Worm (Caenorhabditis elegans): Measurements from ENCODE around the gene W03H9.1.

Gene W03H9.1

ce11 chrII:14138849-14139419 lies 11.0 kb downstream of the W03H9.1 start:
- no peak for TF ChIP-seq efl-1 (optimal IDR thresholded peaks at IDR 0.05)
- peak in 1 of 2 experiments; percentile 4 for TF ChIP-seq efl-1 (GFP tag; optimal IDR thresholded peaks at IDR 0.05 in 1 of 2)
- no peak for TF ChIP-seq skn-1 (tag; optimal IDR thresholded peaks at IDR 0.05)

- no peak for TF ChIP-seq alr-1 (tag; optimal IDR thresholded peaks at IDR 0.05; ENCODE audit: borderline replicate concordance)
- TF ChIP-seq irx-1 (tag; optimal IDR thresholded peaks at IDR 0.05), result no peak
- TF ChIP-seq unc-86 (tag; optimal IDR thresholded peaks at IDR 0.05), result no peak
- no peak for TF ChIP-seq fkh-4 (tag; optimal IDR thresholded peaks at IDR 0.05; ENCODE audit: borderline replicate concordance)
- TF ChIP-seq egl-27 (tag; optimal IDR thresholded peaks at IDR 0.05), result no peak
- no peak for TF ChIP-seq mep-1 (tag; optimal IDR thresholded peaks at IDR 0.05)
- no peak for TF ChIP-seq aha-1 (tag; optimal IDR thresholded peaks at IDR 0.05)
- no peak for TF ChIP-seq ztf-11 (tag; optimal IDR thresholded peaks at IDR 0.05)
- no peak for TF ChIP-seq nhr-12 (tag; optimal IDR thresholded peaks at IDR 0.05)
- no peak for TF ChIP-seq aly-2 (tag; optimal IDR thresholded peaks at IDR 0.05)
- no peak for TF ChIP-seq vab-15 (tag; optimal IDR thresholded peaks at IDR 0.05)
- TF ChIP-seq hpl-2 (GFP tag; optimal IDR thresholded peaks at IDR 0.05), result no peak
- TF ChIP-seq sox-4 (tag; optimal IDR thresholded peaks at IDR 0.05), result no peak
- TF ChIP-seq C16A3.4 (tag; optimal IDR thresholded peaks at IDR 0.05), result no peak
- no peak for TF ChIP-seq snpc-4 (tag; optimal IDR thresholded peaks at IDR 0.05)
- no peak for TF ChIP-seq nhr-84 (tag; optimal IDR thresholded peaks at IDR 0.05)
- TF ChIP-seq lin-35 (GFP tag; optimal IDR thresholded peaks at IDR 0.05), result no peak
Measured at ce11 chrII:14137538-14137937, 12.4 kb downstream of the W03H9.1 start, which contains the start of gene K09E4.1. TSS of gene K09E4.1 (plus strand) at chrII:14137838.

DNA sequence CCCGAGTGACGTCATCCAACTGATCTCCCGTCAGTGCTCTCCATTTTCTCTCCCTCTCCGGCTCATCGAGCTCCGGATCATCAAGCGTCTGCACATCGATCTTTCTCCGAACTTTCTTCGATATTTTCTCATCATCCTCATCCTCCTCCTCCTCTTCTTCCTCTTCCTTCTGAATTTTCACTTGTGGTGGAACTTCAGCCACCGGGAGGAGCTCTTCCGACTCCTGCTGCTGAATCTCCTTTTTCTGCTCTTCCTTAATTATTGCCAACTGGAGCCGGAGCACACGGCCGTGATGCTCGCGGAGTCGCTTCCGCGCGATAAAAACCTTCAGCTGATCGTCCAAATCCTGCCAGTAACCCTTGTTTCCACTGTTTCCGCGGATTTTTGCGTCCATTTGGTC lies 13.6 kb downstream of the W03H9.1 start:
- TF ChIP-seq nhr-12 (tag; optimal IDR thresholded peaks at IDR 0.05), result no peak
- TF ChIP-seq mab-9 (GFP tag; IDR thresholded peaks at IDR 0.05), result no peak
- no peak for TF ChIP-seq snu-23 (GFP tag; optimal IDR thresholded peaks at IDR 0.05)
- no peak for TF ChIP-seq unc-130 (tag; optimal IDR thresholded peaks at IDR 0.05)
- no peak for TF ChIP-seq irx-1 (tag; optimal IDR thresholded peaks at IDR 0.05)
- no peak for TF ChIP-seq ceh-90 (tag; optimal IDR thresholded peaks at IDR 0.05)
- no peak for TF ChIP-seq mdl-1 (tag; optimal IDR thresholded peaks at IDR 0.05)
- no peak for TF ChIP-seq nhr-19 (GFP tag; conservative IDR thresholded peaks at IDR 0.05)
- no peak for TF ChIP-seq lin-13 (GFP tag; optimal IDR thresholded peaks at IDR 0.05)
- TF ChIP-seq ets-5 (GFP tag; IDR thresholded peaks at IDR 0.05), result no peak
- TF ChIP-seq aly-2 (tag; optimal IDR thresholded peaks at IDR 0.05), result no peak
- TF ChIP-seq dpl-1 (GFP tag; optimal IDR thresholded peaks at IDR 0.05), result no peak
- no peak for TF ChIP-seq jun-1 (tag; optimal IDR thresholded peaks at IDR 0.05)
- TF ChIP-seq nhr-90 (tag; optimal IDR thresholded peaks at IDR 0.05; ENCODE audit: poor library complexity), result no peak
- TF ChIP-seq nhr-71 (tag; optimal IDR thresholded peaks at IDR 0.05), result no peak
- TF ChIP-seq pax-3 (tag; optimal IDR thresholded peaks at IDR 0.05), result no peak
- TF ChIP-seq fkh-10 (GFP tag; optimal IDR thresholded peaks at IDR 0.05), result no peak

ce11 chrII:14132733-14133132 lies 17.2 kb downstream of the W03H9.1 start, which contains the start of gene algn-3:
TSS of gene algn-3 (minus strand) at chrII:14132833.
- TF ChIP-seq unc-62 (GFP tag; optimal IDR thresholded peaks at IDR 0.05) (no peak), ceh-63 (GFP tag; optimal IDR thresholded peaks at IDR 0.05) (no peak), ces-1 (GFP tag; optimal IDR thresholded peaks at IDR 0.05) (no peak), lin-13 (GFP tag; optimal IDR thresholded peaks at IDR 0.05) (no peak)
